Worm (Caenorhabditis elegans): ENCODE measurements around the gene F47B7.4.

Gene F47B7.4

ce11 chrX:3794161-3794560 is 27.7 kb upstream of the F47B7.4 start:
- no peak for TF ChIP-seq C38D4.7 (GFP tag; optimal IDR thresholded peaks at IDR 0.05)
- TF ChIP-seq K09A11.1 (tag; optimal IDR thresholded peaks at IDR 0.05; ENCODE audit: insufficient read depth) = no peak
- no peak for TF ChIP-seq syd-9 (tag; optimal IDR thresholded peaks at IDR 0.05)
- no peak for TF ChIP-seq pat-9 (tag; optimal IDR thresholded peaks at IDR 0.05)

ce11 chrX:3793389-3793788 is 26.9 kb upstream of the F47B7.4 start:
- TF ChIP-seq npax-4 (tag; optimal IDR thresholded peaks at IDR 0.05) = no peak
- TF ChIP-seq odd-2 (tag; optimal IDR thresholded peaks at IDR 0.05) = no peak
- TF ChIP-seq lim-6 (tag; optimal IDR thresholded peaks at IDR 0.05) = no peak
- TF ChIP-seq pqm-1 (tag; optimal IDR thresholded peaks at IDR 0.05) = no peak
- no peak for TF ChIP-seq unc-42 (tag; optimal IDR thresholded peaks at IDR 0.05)
- no peak for TF ChIP-seq madf-2 (tag; optimal IDR thresholded peaks at IDR 0.05)
- TF ChIP-seq elt-4 (tag; optimal IDR thresholded peaks at IDR 0.05) = no peak
- TF ChIP-seq Y22D7AL.16 (tag; optimal IDR thresholded peaks at IDR 0.05) = no peak
- no peak for TF ChIP-seq tbx-2 (tag; optimal IDR thresholded peaks at IDR 0.05)
- no peak for TF ChIP-seq ceh-34 (tag; optimal IDR thresholded peaks at IDR 0.05)

DNA sequence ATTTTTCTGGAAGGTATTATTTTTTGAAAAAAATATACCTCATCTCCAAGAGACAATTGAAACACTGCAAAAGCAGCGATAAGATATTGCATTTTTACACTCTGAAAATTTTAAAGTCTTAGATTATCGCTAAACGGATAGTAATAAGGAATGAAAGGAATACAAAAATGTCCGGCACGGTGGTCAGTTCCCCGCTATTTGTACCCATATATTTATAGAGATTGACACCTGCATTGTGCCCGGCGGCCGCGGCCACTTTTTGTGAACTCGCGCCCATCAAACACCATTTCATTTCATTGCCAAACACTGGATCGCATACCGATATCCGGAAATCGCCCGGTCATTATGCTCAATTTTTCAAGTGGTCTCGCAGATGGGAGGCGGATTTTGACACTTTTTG is 26.3 kb upstream of the F47B7.4 start, which contains the start of gene idpp-5:
Gene idpp-5 (minus strand): TSS at position 101 of the 400 bp plus-strand sequence.
- no peak for TF ChIP-seq sdc-2 (tag; optimal IDR thresholded peaks at IDR 0.05)
- TF ChIP-seq ref-2 (tag; optimal IDR thresholded peaks at IDR 0.05) = no peak
- TF ChIP-seq sox-4 (tag; optimal IDR thresholded peaks at IDR 0.05) = no peak

- no peak for TF ChIP-seq elt-4 (tag; optimal IDR thresholded peaks at IDR 0.05)
- no peak for TF ChIP-seq che-1 (tag; optimal IDR thresholded peaks at IDR 0.05)
- TF ChIP-seq sdc-2 (tag; optimal IDR thresholded peaks at IDR 0.05) = no peak
- no peak for TF ChIP-seq ttx-3 (tag; optimal IDR thresholded peaks at IDR 0.05)
- no peak for TF ChIP-seq ceh-31 (tag; optimal IDR thresholded peaks at IDR 0.05)
- no peak for TF ChIP-seq gmeb-2 (tag; optimal IDR thresholded peaks at IDR 0.05)
- TF ChIP-seq dve-1 (tag; optimal IDR thresholded peaks at IDR 0.05) = no peak
- no peak for TF ChIP-seq unc-86 (tag; optimal IDR thresholded peaks at IDR 0.05)
Measured at ce11 chrX:3791098-3791497, 24.6 kb upstream of the F47B7.4 start.

ce11 chrX:3788483-3788882 is 22.0 kb upstream of the F47B7.4 start:
- TF ChIP-seq ceh-18 (tag; optimal IDR thresholded peaks at IDR 0.05) (peak; percentile 48), ceh-14 (tag; optimal IDR thresholded peaks at IDR 0.05) (no peak), madf-2 (tag; optimal IDR thresholded peaks at IDR 0.05) (no peak), tbx-2 (tag; optimal IDR thresholded peaks at IDR 0.05) (peak; percentile 16), dve-1 (tag; optimal IDR thresholded peaks at IDR 0.05) (peak; percentile 13)

DNA sequence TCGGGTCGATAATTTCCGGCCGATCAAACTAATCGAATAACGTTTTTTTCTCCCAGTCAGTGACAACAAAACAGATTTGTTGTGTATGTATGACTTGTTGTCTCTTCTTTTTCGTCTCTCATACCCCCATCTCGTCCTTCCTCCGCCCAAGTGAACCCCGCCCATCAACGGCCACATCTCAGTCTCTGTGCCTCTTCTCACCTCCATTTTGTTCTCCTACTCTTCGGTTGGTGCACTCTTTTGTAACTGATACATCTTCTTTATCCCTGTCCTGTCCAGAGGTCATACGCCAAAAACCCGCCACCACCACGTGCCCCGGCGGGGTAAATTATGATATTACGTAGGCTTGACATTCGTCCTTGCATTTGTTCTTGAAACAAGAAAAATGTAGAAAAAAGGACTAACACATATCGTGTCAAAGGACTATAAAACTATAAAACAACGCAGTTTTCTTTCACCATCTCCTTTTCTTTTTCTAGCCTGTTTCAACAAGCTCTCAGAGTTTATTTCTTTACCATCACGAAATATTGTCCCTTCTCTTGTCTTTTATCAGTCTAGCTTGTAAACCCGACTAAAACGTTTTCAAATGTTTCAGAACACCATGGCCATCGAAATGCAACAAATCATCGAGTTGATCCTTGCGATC is 21.1 kb upstream of the F47B7.4 start, which contains the start of gene pmpl-1:
Gene pmpl-1 (plus strand): TSS at position 596 of the 646 bp plus-strand sequence.
- no peak for TF ChIP-seq gmeb-2 (tag; optimal IDR thresholded peaks at IDR 0.05)
- peak; percentile 9 for TF ChIP-seq unc-42 (tag; optimal IDR thresholded peaks at IDR 0.05)
- no peak for TF ChIP-seq ceh-48 (tag; optimal IDR thresholded peaks at IDR 0.05)
- TF ChIP-seq sox-2 (GFP tag; IDR thresholded peaks at IDR 0.05) = no peak
- TF ChIP-seq Y22D7AL.16 (tag; optimal IDR thresholded peaks at IDR 0.05) = no peak
- no peak for TF ChIP-seq pros-1 (tag; optimal IDR thresholded peaks at IDR 0.05)
- no peak for TF ChIP-seq mec-3 (tag; optimal IDR thresholded peaks at IDR 0.05; ENCODE audit: borderline replicate concordance)
- TF ChIP-seq nhr-232 (tag; optimal IDR thresholded peaks at IDR 0.05) = no peak
- TF ChIP-seq hlh-13 (GFP tag; optimal IDR thresholded peaks at IDR 0.05) = no peak
- TF ChIP-seq odd-2 (tag; optimal IDR thresholded peaks at IDR 0.05) = no peak
- TF ChIP-seq C38D4.7 (GFP tag; optimal IDR thresholded peaks at IDR 0.05) = no peak
- TF ChIP-seq dmd-4 (tag; optimal IDR thresholded peaks at IDR 0.05; ENCODE audit: borderline replicate concordance) = no peak
- no peak for TF ChIP-seq ttx-3 (tag; optimal IDR thresholded peaks at IDR 0.05)
- no peak for TF ChIP-seq npax-4 (tag; optimal IDR thresholded peaks at IDR 0.05)
- TF ChIP-seq tbx-2 (tag; optimal IDR thresholded peaks at IDR 0.05) = peak; percentile 52
- TF ChIP-seq ceh-14 (tag; optimal IDR thresholded peaks at IDR 0.05) = no peak
- no peak for TF ChIP-seq zip-5 (tag; optimal IDR thresholded peaks at IDR 0.05)
- TF ChIP-seq fkh-6 (tag; optimal IDR thresholded peaks at IDR 0.05) = no peak
- TF ChIP-seq T23F11.4 (GFP tag; optimal IDR thresholded peaks at IDR 0.05) = no peak
- no peak for TF ChIP-seq pat-9 (tag; optimal IDR thresholded peaks at IDR 0.05)
- TF ChIP-seq pha-4 (tag; optimal IDR thresholded peaks at IDR 0.05) = no peak
- TF ChIP-seq ceh-22 (tag; optimal IDR thresholded peaks at IDR 0.05) = no peak
- no peak for TF ChIP-seq hlh-6 (tag; optimal IDR thresholded peaks at IDR 0.05)
- TF ChIP-seq ceh-18 (tag; optimal IDR thresholded peaks at IDR 0.05) = peak; percentile 35
- no peak for TF ChIP-seq fkh-10 (GFP tag; optimal IDR thresholded peaks at IDR 0.05)
- TF ChIP-seq syd-9 (tag; optimal IDR thresholded peaks at IDR 0.05) = no peak
- no peak for TF ChIP-seq pha-2 (tag; optimal IDR thresholded peaks at IDR 0.05)
- no peak for TF ChIP-seq ceh-24 (tag; optimal IDR thresholded peaks at IDR 0.05)
